Worm (Caenorhabditis elegans): Measurements from ENCODE around the gene Y24D9B.1.

DNA sequence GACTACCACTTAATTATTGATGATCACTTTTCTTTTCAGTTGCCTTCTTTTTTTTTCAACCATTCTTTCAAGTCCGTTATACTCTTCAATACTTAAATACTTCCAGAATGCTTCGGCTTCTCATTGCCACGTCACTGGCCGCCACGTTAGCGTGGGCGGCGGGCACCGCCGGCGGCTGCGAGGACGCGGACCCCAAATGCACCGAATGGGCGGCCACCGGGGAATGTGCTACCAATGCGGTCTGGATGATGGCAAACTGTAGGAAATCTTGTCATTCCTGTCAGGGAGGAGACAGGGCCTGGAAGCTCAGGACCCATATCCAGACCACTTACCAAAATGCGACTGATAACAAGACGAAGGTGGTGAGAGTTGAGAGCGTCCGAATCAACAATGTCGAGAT, 16.0 kb upstream of the Y24D9B.1 start, which contains the start of gene lgc-22:
- no peak for TF ChIP-seq nhr-77 (tag; optimal IDR thresholded peaks at IDR 0.05)
- TF ChIP-seq lir-3 (tag; optimal IDR thresholded peaks at IDR 0.05): no peak
- TF ChIP-seq F44E2.7 (GFP tag; IDR thresholded peaks at IDR 0.05): no peak
- no peak for TF ChIP-seq ceh-82 (tag; optimal IDR thresholded peaks at IDR 0.05)
- no peak for TF ChIP-seq saeg-2 (GFP tag; IDR thresholded peaks at IDR 0.05)
- no peak for TF ChIP-seq spr-1 (tag; optimal IDR thresholded peaks at IDR 0.05)
- no peak for TF ChIP-seq unc-62 (GFP tag; optimal IDR thresholded peaks at IDR 0.05 in 1 of 2)
- no peak for TF ChIP-seq unc-62 (tag; optimal IDR thresholded peaks at IDR 0.05)
- TF ChIP-seq dpl-1 (GFP tag; optimal IDR thresholded peaks at IDR 0.05): no peak
- TF ChIP-seq ZK337.2 (GFP tag; IDR thresholded peaks at IDR 0.05): no peak
- no peak for TF ChIP-seq nhr-25 (tag; optimal IDR thresholded peaks at IDR 0.05; ENCODE audit: borderline replicate concordance, insufficient read depth)
- no peak for TF ChIP-seq rbr-2 (tag; optimal IDR thresholded peaks at IDR 0.05)
- no peak for TF ChIP-seq lin-13 (GFP tag; optimal IDR thresholded peaks at IDR 0.05)
- TF ChIP-seq egl-43 (GFP tag; IDR thresholded peaks at IDR 0.05): peak; percentile 55; the same call in 1 of the 2 replicates
- no peak for TF ChIP-seq ces-1 (GFP tag; optimal IDR thresholded peaks at IDR 0.05)

Measured in whole organism, L4 larva.